Worm (Caenorhabditis elegans) whole organism, L4 larva: ENCODE measurements around the gene grd-4.

Source experiments
- F26F4.8 ChIP-seq: fragments of 200-800 bp; sonication (Bioruptor generic); conservative IDR thresholded peaks from 2 replicates; pipeline ENCODE4 v1.3.6; 2022; ENCODE audit warnings: missing genetic modification characterization, missing compliant biosample characterization
- F37D6.2 ChIP-seq: sonication (generic microtip); optimal IDR thresholded peaks from 2 replicates; lab custom pipeline; 2016; ENCODE audit warnings: mild to moderate bottlenecking, missing genetic modification characterization, missing compliant biosample characterization
- Y75B8A.6 ChIP-seq: fragments of 200-800 bp; sonication (Bioruptor generic); IDR thresholded peaks from 2 replicates; pipeline ENCODE4 v1.3.6; 2022; ENCODE audit warnings: missing genetic modification reagents, missing genetic modification characterization, missing compliant biosample characterization
- ZK337.2 ChIP-seq: fragments of 200-800 bp; sonication (Bioruptor generic); IDR thresholded peaks from 2 replicates; pipeline ENCODE4 v1.3.6; 2022; ENCODE audit warnings: missing genetic modification reagents, missing genetic modification characterization, missing compliant biosample characterization
- aha-1 ChIP-seq: fragments of 150-350 bp; peaks from one replicate; lab custom pipeline; 2014; ENCODE audit warnings: missing biosample characterization, missing genetic modification characterization
- arid-1 ChIP-seq: fragments of 200-800 bp; sonication (Bioruptor generic); conservative IDR thresholded peaks from 2 replicates; pipeline ENCODE4 v1.3.6; 2022; ENCODE audit warnings: missing genetic modification reagents, missing genetic modification characterization, missing compliant biosample characterization
- attf-4 ChIP-seq: sonication (generic microtip); optimal IDR thresholded peaks from 3 replicates; lab custom pipeline; 2017; ENCODE audit warnings: missing biosample characterization, missing genetic modification characterization
- ces-1 ChIP-seq: fragments of 150-350 bp; sonication (generic microtip); optimal IDR thresholded peaks from 4 replicates; lab custom pipeline; 2014; ENCODE audit warnings: missing biosample characterization, missing genetic modification reagents, missing genetic modification characterization
- daf-16 ChIP-seq, 3 experiments: sonication (generic microtip); optimal IDR thresholded peaks; 2 replicates each; lab custom pipeline; 2016 to 2017; ENCODE audit warnings: missing genetic modification characterization in 3 of 3, missing genetic modification reagents in 3 of 3, mild to moderate bottlenecking in 2 of 3, missing compliant biosample characterization in 2 of 3, missing biosample characterization in 1 of 3, moderate library complexity in 1 of 3
- daf-8 ChIP-seq: fragments of 200-800 bp; sonication (Bioruptor generic); IDR thresholded peaks from 2 replicates; pipeline ENCODE4 v1.3.6; 2022; ENCODE audit warnings: missing genetic modification characterization, missing compliant biosample characterization
- dmd-8 ChIP-seq: fragments of 200-800 bp; sonication (Bioruptor generic); IDR thresholded peaks from 2 replicates; pipeline ENCODE4 v1.3.6; 2022; ENCODE audit warnings: missing genetic modification characterization, missing compliant biosample characterization
- dmd-9 ChIP-seq: fragments of 200-800 bp; sonication (Bioruptor generic); IDR thresholded peaks from 2 replicates; pipeline ENCODE4 v1.3.6; 2022; ENCODE audit warnings: missing genetic modification reagents, missing genetic modification characterization, missing compliant biosample characterization
- dpl-1 ChIP-seq: fragments of 150-350 bp; optimal IDR thresholded peaks from 2 replicates; lab custom pipeline; 2014; ENCODE audit warnings: missing biosample characterization, missing genetic modification reagents, missing genetic modification characterization
- egl-27 ChIP-seq: sonication (generic microtip); optimal IDR thresholded peaks from 3 replicates; lab custom pipeline; 2017; ENCODE audit warnings: missing biosample characterization, missing genetic modification reagents, missing genetic modification characterization
- fkh-10 ChIP-seq: fragments of 150-350 bp; optimal IDR thresholded peaks from 2 replicates; lab custom pipeline; 2014; ENCODE audit warnings: missing biosample characterization, missing genetic modification reagents, missing genetic modification characterization
- hlh-11 ChIP-seq: fragments of 200-800 bp; sonication (Bioruptor generic); optimal IDR thresholded peaks from 2 replicates; lab custom pipeline; 2018; ENCODE audit warnings: mild to moderate bottlenecking, missing genetic modification characterization, missing compliant biosample characterization
- hlh-30 ChIP-seq: sonication (generic microtip); optimal IDR thresholded peaks from 2 replicates; lab custom pipeline; 2017; ENCODE audit warnings: antibody characterized with exemption, mild to moderate bottlenecking, missing genetic modification characterization, missing compliant biosample characterization; ENCODE audit not compliant: insufficient read depth
- lim-7 ChIP-seq: fragments of 200-800 bp; sonication (Bioruptor generic); IDR thresholded peaks from 2 replicates; pipeline ENCODE4 v1.3.6; 2022; ENCODE audit warnings: missing genetic modification characterization, missing compliant biosample characterization
- lin-13 ChIP-seq: fragments of 150-350 bp; optimal IDR thresholded peaks from 2 replicates; lab custom pipeline; 2014; ENCODE audit warnings: missing biosample characterization, missing genetic modification reagents, missing genetic modification characterization
- lir-3 ChIP-seq: sonication (generic microtip); optimal IDR thresholded peaks from 2 replicates; lab custom pipeline; 2016; ENCODE audit warnings: mild to moderate bottlenecking, missing genetic modification characterization, missing compliant biosample characterization
- lsy-2 ChIP-seq, 2 experiments: fragments of 150-350 bp in 1 of 2; sonication (generic microtip) in 1 of 2; optimal IDR thresholded peaks; 2 replicates each; lab custom pipeline; 2014 to 2017; ENCODE audit warnings: missing biosample characterization in 2 of 2, missing genetic modification characterization in 2 of 2
- mdl-1 ChIP-seq, 2 experiments: fragments of 150-350 bp in 1 of 2; sonication (generic microtip) in 1 of 2; optimal IDR thresholded peaks; 2 replicates each; lab custom pipeline; 2014 to 2017; ENCODE audit warnings: missing biosample characterization in 2 of 2, missing genetic modification characterization in 2 of 2
- mxl-2 ChIP-seq: fragments of 200-800 bp; sonication (Bioruptor generic); conservative IDR thresholded peaks from 2 replicates; pipeline ENCODE4 v1.3.6; 2022; ENCODE audit warnings: missing genetic modification reagents, missing genetic modification characterization, missing compliant biosample characterization
- nhr-28 ChIP-seq: fragments of 150-350 bp; optimal IDR thresholded peaks from 2 replicates; lab custom pipeline; 2014; ENCODE audit warnings: missing biosample characterization, missing genetic modification characterization
- nhr-41 ChIP-seq: fragments of 200-800 bp; sonication (Bioruptor generic); IDR thresholded peaks from 2 replicates; pipeline ENCODE4 v1.3.6; 2022; ENCODE audit warnings: missing genetic modification reagents, missing genetic modification characterization, missing compliant biosample characterization
- nhr-76 ChIP-seq: fragments of 150-350 bp; optimal IDR thresholded peaks from 2 replicates; lab custom pipeline; 2014; ENCODE audit warnings: missing biosample characterization, missing genetic modification characterization
- nhr-77 ChIP-seq: fragments of 150-350 bp; optimal IDR thresholded peaks from 2 replicates; lab custom pipeline; 2014; ENCODE audit warnings: missing biosample characterization, missing genetic modification characterization
- pha-4 ChIP-seq, 2 experiments: fragments of 150-350 bp in 1 of 2; fragments of 200-800 bp in 1 of 2; sonication (Bioruptor generic) in 1 of 2; IDR thresholded peaks in 1 of 2; optimal IDR thresholded peaks in 1 of 2; 2 replicates each; pipeline versions ENCODE4 v1.3.6 to Lab custom; 2014 to 2022; ENCODE audit warnings: missing genetic modification characterization in 2 of 2, missing genetic modification reagents in 2 of 2, missing biosample characterization in 1 of 2, missing compliant biosample characterization in 1 of 2
- php-3 ChIP-seq: fragments of 200-800 bp; sonication (Bioruptor generic); IDR thresholded peaks from 2 replicates; pipeline ENCODE4 v1.3.6; 2022; ENCODE audit warnings: missing genetic modification reagents, missing genetic modification characterization, missing compliant biosample characterization
- spr-1 ChIP-seq: sonication (generic microtip); optimal IDR thresholded peaks from 2 replicates; lab custom pipeline; 2016; ENCODE audit warnings: mild to moderate bottlenecking, missing genetic modification characterization, missing compliant biosample characterization
- unc-39 ChIP-seq: sonication (generic microtip); optimal IDR thresholded peaks from 2 replicates; lab custom pipeline; 2017; ENCODE audit warnings: missing biosample characterization, missing genetic modification characterization
- unc-62 ChIP-seq, 3 experiments: fragments of 150-350 bp in 1 of 3; sonication (generic microtip); optimal IDR thresholded peaks in 2 of 3; peaks in 1 of 3; 1 replicate in 1 of 3; 2 replicates in 2 of 3; lab custom pipeline; 2014 to 2017; ENCODE audit warnings: missing biosample characterization in 3 of 3, missing genetic modification characterization in 3 of 3, missing genetic modification reagents in 3 of 3, missing genotype in 1 of 3
- zag-1 ChIP-seq: fragments of 150-350 bp; optimal IDR thresholded peaks from 2 replicates; lab custom pipeline; 2014; ENCODE audit warnings: missing biosample characterization, missing genetic modification characterization
- zip-2 ChIP-seq: fragments of 150-350 bp; optimal IDR thresholded peaks from 2 replicates; lab custom pipeline; 2014; ENCODE audit warnings: missing biosample characterization, missing genetic modification characterization

The grd-4 gene

DNA sequence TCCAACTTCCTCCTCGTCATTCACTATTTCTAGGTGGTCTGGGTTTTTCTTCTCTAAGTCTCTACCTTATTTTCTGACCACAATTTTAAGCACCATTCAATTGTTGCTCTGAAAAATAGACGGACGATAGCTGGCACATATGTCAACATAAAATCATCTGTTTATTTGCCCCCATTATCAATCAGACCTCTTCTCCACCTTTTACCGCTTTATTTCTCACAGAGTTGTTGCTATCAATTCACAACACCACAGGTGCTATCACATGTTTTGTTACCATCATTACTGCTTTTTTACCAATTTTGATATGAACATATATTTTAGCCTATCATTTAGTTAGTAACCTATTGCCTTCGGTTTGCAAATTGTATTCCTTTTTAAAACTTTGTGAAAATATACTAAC lies 8.3 kb upstream of the grd-4 start (continued):
- TF ChIP-seq nhr-77 (tag; lab: Kevin White, UChicago) (peak; percentile 9), zip-2 (tag; lab: Kevin White, UChicago) (no peak), daf-16 (GFP tag; optimal IDR thresholded peaks at IDR 0.05; lab: Kevin White, UChicago) (no peak), daf-16 (tag; optimal IDR thresholded peaks at IDR 0.05; lab: Kevin White, UChicago) (peak; percentile 91), F37D6.2 (tag; lab: Kevin White, UChicago) (no peak)

DNA sequence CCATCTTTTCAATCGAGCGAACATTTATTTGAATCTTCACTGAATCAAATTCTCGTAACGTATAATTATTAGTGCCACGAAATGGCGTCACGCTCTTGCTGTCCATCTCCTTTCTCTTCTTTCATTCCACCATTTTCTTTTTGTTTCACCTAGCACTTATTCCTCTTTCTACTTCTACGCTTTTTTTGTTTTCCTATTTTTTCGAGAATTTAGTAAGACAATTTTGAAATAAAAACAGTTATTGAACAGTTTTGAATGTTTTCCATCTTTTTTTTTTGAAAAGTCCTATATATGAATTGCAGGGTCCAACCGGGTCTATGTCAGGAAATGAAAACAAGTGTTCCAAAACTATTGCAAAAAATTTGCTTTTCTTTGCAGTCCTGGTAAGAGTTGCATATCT lies 6.0 kb upstream of the grd-4 start, which contains the start of gene T01B10.5:
Gene T01B10.5 (plus strand): TSS at position 301 of the 400 bp plus-strand sequence.
- TF ChIP-seq unc-39 = no peak
- TF ChIP-seq daf-16 (GFP tag; optimal IDR thresholded peaks at IDR 0.05; lab: Kevin White, UChicago) = no peak
- TF ChIP-seq daf-16 (tag; optimal IDR thresholded peaks at IDR 0.05; lab: Kevin White, UChicago) = no peak
- no peak for TF ChIP-seq arid-1 (GFP tag; lab: Robert Waterston, UW)
- no peak for TF ChIP-seq daf-8 (GFP tag; lab: Robert Waterston, UW)
- no peak for TF ChIP-seq lsy-2 (tag; optimal IDR thresholded peaks at IDR 0.05; lab: Kevin White, UChicago)
- no peak for TF ChIP-seq fkh-10 (GFP tag; lab: Kevin White, UChicago)
- TF ChIP-seq nhr-28 (tag; lab: Kevin White, UChicago) = no peak
- no peak for TF ChIP-seq dmd-9 (GFP tag; lab: Robert Waterston, UW)
- TF ChIP-seq zag-1 (tag; lab: Kevin White, UChicago) = no peak
- TF ChIP-seq F26F4.8 (GFP tag; lab: Robert Waterston, UW) = no peak
- no peak for TF ChIP-seq pha-4 (GFP tag; IDR thresholded peaks at IDR 0.05; lab: Robert Waterston, UW)
- no peak for TF ChIP-seq pha-4 (tag; optimal IDR thresholded peaks at IDR 0.05; lab: Kevin White, UChicago)
- no peak for TF ChIP-seq lir-3 (tag; lab: Kevin White, UChicago)
- no peak for TF ChIP-seq lim-7 (GFP tag; lab: Robert Waterston, UW)
- TF ChIP-seq php-3 (GFP tag; lab: Robert Waterston, UW) = no peak
- TF ChIP-seq mxl-2 (GFP tag; lab: Robert Waterston, UW) = no peak

DNA sequence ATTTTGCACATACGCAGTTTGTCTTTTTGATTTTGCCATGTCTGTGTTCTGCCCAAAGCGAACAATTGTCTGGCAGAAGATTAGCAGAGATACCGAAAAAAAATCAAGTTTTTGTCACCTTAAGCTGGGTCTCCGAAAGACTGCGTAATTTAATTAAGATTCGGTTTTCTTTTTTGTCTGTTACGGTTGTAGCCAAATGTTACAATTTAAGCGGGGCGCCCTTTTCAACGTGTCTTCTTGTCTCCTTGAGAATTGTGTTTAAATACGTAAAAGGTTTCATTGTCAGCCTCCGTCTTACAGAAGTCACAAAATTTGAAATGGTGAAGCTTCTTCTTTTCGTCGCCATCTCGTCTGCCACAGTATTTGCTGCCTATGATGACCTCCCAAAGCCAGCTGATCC lies 1.3 kb upstream of the grd-4 start, which contains the start of gene grd-14:
Gene grd-14 (plus strand): TSS at position 301 of the 400 bp plus-strand sequence.
- TF ChIP-seq aha-1 (peak; percentile 13), hlh-30 (tag; lab: Kevin White, UChicago) (no peak), lin-13 (GFP tag; lab: Kevin White, UChicago) (no peak), unc-62 (GFP tag; optimal IDR thresholded peaks at IDR 0.05 in 1 of 2; lab: Kevin White, UChicago) (no peak), unc-62 (tag; optimal IDR thresholded peaks at IDR 0.05; lab: Kevin White, UChicago) (no peak), F37D6.2 (tag; lab: Kevin White, UChicago) (no peak), spr-1 (tag; lab: Kevin White, UChicago) (no peak), dmd-8 (GFP tag; lab: Robert Waterston, UW) (no peak)

DNA sequence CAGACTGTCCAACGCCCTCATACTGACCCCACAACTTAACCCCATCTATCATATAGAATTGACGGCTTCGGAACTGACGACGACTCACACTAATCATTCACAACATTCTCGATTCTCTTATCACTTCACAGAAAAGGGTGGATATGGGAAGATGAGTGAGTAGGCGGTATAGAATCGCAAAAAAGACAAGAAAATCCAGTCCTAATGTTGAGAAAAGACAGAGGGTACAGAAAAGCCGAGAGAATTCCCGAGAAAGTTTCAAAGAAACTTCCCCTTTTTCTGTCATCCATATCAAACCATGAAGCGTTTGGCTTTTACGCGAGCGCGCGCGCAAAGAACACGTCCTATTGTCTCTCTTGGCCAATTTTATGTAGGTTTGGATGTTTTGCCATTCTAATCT lies 3.2 kb downstream of the grd-4 start:
- TF ChIP-seq hlh-11 (tag; lab: Kevin White, UChicago) (peak; percentile 28), mdl-1 (tag; optimal IDR thresholded peaks at IDR 0.05; lab: Kevin White, UChicago) (peak in 1 of 2 experiments; percentile 28), F37D6.2 (tag; lab: Kevin White, UChicago) (no peak), aha-1 (peak; percentile 56), Y75B8A.6 (GFP tag; lab: Robert Waterston, UW) (no peak), nhr-76 (tag; lab: Kevin White, UChicago) (no peak)

DNA sequence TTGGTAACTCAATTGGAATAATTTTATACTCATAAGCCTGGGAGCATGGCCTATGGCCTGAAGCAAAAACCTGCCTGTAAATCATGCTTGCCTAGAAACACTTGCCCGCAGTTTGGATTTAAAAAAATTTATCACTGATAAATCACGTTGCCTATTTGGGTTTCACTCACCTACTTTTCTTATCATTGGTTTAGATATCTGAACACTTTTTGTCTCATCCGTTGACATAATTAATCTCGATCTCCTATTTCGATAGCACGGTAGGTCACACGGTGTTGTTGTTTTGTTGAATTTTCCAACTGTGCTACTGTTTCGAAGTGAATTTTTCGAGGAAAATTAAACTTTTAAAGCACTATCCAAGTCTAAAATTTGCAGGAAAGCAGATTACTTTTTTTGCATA lies 6.0 kb downstream of the grd-4 start:
- TF ChIP-seq nhr-41 (GFP tag; lab: Robert Waterston, UW) = no peak
- TF ChIP-seq unc-62 (GFP tag; optimal IDR thresholded peaks at IDR 0.05 in 1 of 2; lab: Kevin White, UChicago) = no peak
- TF ChIP-seq unc-62 (tag; optimal IDR thresholded peaks at IDR 0.05; lab: Kevin White, UChicago) = no peak
- no peak for TF ChIP-seq egl-27 (tag; lab: Kevin White, UChicago)
- TF ChIP-seq ZK337.2 = no peak
- no peak for TF ChIP-seq attf-4 (tag; lab: Kevin White, UChicago)
- no peak for TF ChIP-seq dpl-1 (GFP tag; lab: Kevin White, UChicago)
- TF ChIP-seq ces-1 (GFP tag; lab: Kevin White, UChicago) = no peak
- no peak for TF ChIP-seq spr-1 (tag; lab: Kevin White, UChicago)
- no peak for TF ChIP-seq lir-3 (tag; lab: Kevin White, UChicago)
- TF ChIP-seq F26F4.8 (GFP tag; lab: Robert Waterston, UW) = no peak
